Fruit fly (Drosophila melanogaster) whole organism, embryonic: ENCODE data around the gene Actn.

ENCODE experiments used
- Adf1 ChIP-seq: fragments of 200-800 bp; sonication (Bioruptor generic); IDR thresholded peaks from 2 replicates; pipeline ENCODE4 v1.3.6; 2022; ENCODE audit warnings: missing biosample characterization, missing genetic modification characterization
- CG10274 ChIP-seq: fragments of 200-800 bp; sonication (Bioruptor generic); optimal IDR thresholded peaks from 3 replicates; lab custom pipeline; 2017; ENCODE audit warnings: missing biosample characterization, mild to moderate bottlenecking, missing genetic modification characterization
- CG10366 ChIP-seq: fragments of 200-800 bp; sonication (Bioruptor generic); IDR thresholded peaks from 2 replicates; pipeline ENCODE4 v1.3.6; 2022; ENCODE audit warnings: missing biosample characterization, missing genetic modification characterization
- CG11085 ChIP-seq: fragments of 200-800 bp; sonication (Bioruptor generic); IDR thresholded peaks from 2 replicates; pipeline ENCODE4 v1.3.6; 2022; ENCODE audit warnings: missing biosample characterization, missing genetic modification characterization
- CG11504 ChIP-seq: fragments of 200-800 bp; sonication (Bioruptor generic); optimal IDR thresholded peaks from 3 replicates; lab custom pipeline; 2019; ENCODE audit warnings: missing biosample characterization, mild to moderate bottlenecking, missing genetic modification characterization, moderate library complexity
- CG13287 ChIP-seq: fragments of 200-800 bp; sonication (Bioruptor generic); IDR thresholded peaks from 2 replicates; pipeline ENCODE4 v1.3.6; 2022; ENCODE audit warnings: missing biosample characterization, missing genetic modification characterization; ENCODE audit not compliant: partially characterized antibody
- CG17186 ChIP-seq: fragments of 200-800 bp; sonication (Bioruptor generic); optimal IDR thresholded peaks from 3 replicates; lab custom pipeline; 2017; ENCODE audit warnings: missing biosample characterization, missing genetic modification reagents, missing genetic modification characterization
- CG17361 ChIP-seq: fragments of 200-800 bp; sonication (Bioruptor generic); IDR thresholded peaks from 3 replicates; pipeline ENCODE4 v1.3.6; 2022; ENCODE audit warnings: missing biosample characterization, missing genetic modification characterization
- CG17912 ChIP-seq: fragments of 200-800 bp; sonication (Bioruptor generic); optimal IDR thresholded peaks from 2 replicates; lab custom pipeline; 2018; ENCODE audit warnings: missing biosample characterization, mild to moderate bottlenecking, missing genetic modification characterization
- CG2199 ChIP-seq: fragments of 200-800 bp; sonication (Bioruptor generic); IDR thresholded peaks from 3 replicates; pipeline ENCODE4 v1.3.6; 2022; ENCODE audit warnings: missing biosample characterization, missing genetic modification characterization
- CG2202 ChIP-seq: fragments of 200-800 bp; sonication (Bioruptor generic); optimal IDR thresholded peaks from 2 replicates; lab custom pipeline; 2018; ENCODE audit warnings: missing biosample characterization, mild to moderate bottlenecking, missing genetic modification characterization
- CG34376 ChIP-seq: fragments of 200-800 bp; sonication (Bioruptor generic); optimal IDR thresholded peaks from 2 replicates; lab custom pipeline; 2018; ENCODE audit warnings: missing biosample characterization, mild to moderate bottlenecking, missing genetic modification characterization
- CG3726 ChIP-seq: fragments of 200-800 bp; sonication (Bioruptor generic); IDR thresholded peaks from 3 replicates; pipeline ENCODE4, ENCODE4 v1.3.6; 2022; ENCODE audit warnings: missing biosample characterization, missing genetic modification characterization
- CG3995 ChIP-seq: fragments of 200-800 bp; sonication (Bioruptor generic); optimal IDR thresholded peaks from 3 replicates; lab custom pipeline; 2016; ENCODE audit warnings: missing biosample characterization, missing genetic modification characterization
- CG5953 ChIP-seq: fragments of 200-800 bp; sonication (Bioruptor generic); IDR thresholded peaks from 2 replicates; pipeline ENCODE4 v1.3.6; 2022; ENCODE audit warnings: missing biosample characterization, missing genetic modification characterization
- CG6765 ChIP-seq: fragments of 200-800 bp; sonication (Bioruptor generic); optimal IDR thresholded peaks from 3 replicates; lab custom pipeline; 2017; ENCODE audit warnings: missing biosample characterization, mild to moderate bottlenecking, missing genetic modification characterization
- CG6791 ChIP-seq: fragments of 200-800 bp; sonication (Bioruptor generic); IDR thresholded peaks from 3 replicates; pipeline ENCODE4 v1.3.6; 2022; ENCODE audit warnings: missing biosample characterization, missing genetic modification characterization; ENCODE audit not compliant: partially characterized antibody
- CG7372 ChIP-seq: fragments of 200-800 bp; sonication (Bioruptor generic); IDR thresholded peaks from 2 replicates; pipeline ENCODE4 v1.3.6; 2022; ENCODE audit warnings: missing biosample characterization, missing genetic modification characterization
- CG7745 ChIP-seq: fragments of 200-800 bp; sonication (Bioruptor generic); optimal IDR thresholded peaks from 2 replicates; lab custom pipeline; 2018; ENCODE audit warnings: missing biosample characterization, mild to moderate bottlenecking, missing genetic modification characterization, moderate library complexity
- CG8290 ChIP-seq, 3 experiments: fragments of 200-800 bp; sonication (Bioruptor generic); optimal IDR thresholded peaks; 2 replicates each; lab custom pipeline; 2016 to 2019; ENCODE audit warnings: missing biosample characterization in 3 of 3, missing genetic modification characterization in 3 of 3, mild to moderate bottlenecking in 2 of 3, moderate library complexity in 1 of 3
- CHES-1-like ChIP-seq: fragments of 200-800 bp; sonication (Bioruptor generic); optimal IDR thresholded peaks from 2 replicates; lab custom pipeline; 2016; ENCODE audit warnings: missing biosample characterization, missing genetic modification characterization
- D19A ChIP-seq: fragments of 200-800 bp; optimal IDR thresholded peaks from 3 replicates; lab custom pipeline; 2019; ENCODE audit warnings: missing biosample characterization, mild to moderate bottlenecking, missing genetic modification characterization, moderate library complexity
- E2f1 ChIP-seq: fragments of 200-800 bp; sonication (Bioruptor generic); IDR thresholded peaks from 2 replicates; pipeline ENCODE4 v1.3.6; 2022; ENCODE audit warnings: missing biosample characterization, missing genetic modification characterization
- Fer3 ChIP-seq: fragments of 200-800 bp; sonication (Bioruptor generic); optimal IDR thresholded peaks from 2 replicates; lab custom pipeline; 2018; ENCODE audit warnings: missing biosample characterization, mild to moderate bottlenecking, missing genetic modification characterization, moderate library complexity
- Gsc ChIP-seq: fragments of 200-800 bp; sonication (Bioruptor generic); IDR thresholded peaks from 2 replicates; pipeline ENCODE4 v1.3.6; 2022; ENCODE audit warnings: missing biosample characterization, missing genetic modification characterization
- HmgD ChIP-seq: fragments of 200-800 bp; sonication (Bioruptor generic); optimal IDR thresholded peaks from 3 replicates; lab custom pipeline; 2016; ENCODE audit warnings: missing biosample characterization, missing genetic modification characterization
- Mad ChIP-seq: fragments of 200-800 bp; sonication (Bioruptor generic); optimal IDR thresholded peaks from 2 replicates; lab custom pipeline; 2016; ENCODE audit warnings: missing biosample characterization, missing genetic modification characterization
- Optix ChIP-seq: fragments of 200-800 bp; sonication (Bioruptor generic); IDR thresholded peaks from 3 replicates; pipeline ENCODE4 v1.3.6; 2022; ENCODE audit warnings: missing biosample characterization, missing genetic modification characterization
- Sin3A ChIP-seq: fragments of >200 bp; optimal IDR thresholded peaks from 2 replicates; lab custom pipeline; 2018
- Spps ChIP-seq: fragments of 200-800 bp; sonication (Bioruptor generic); optimal IDR thresholded peaks from 2 replicates; lab custom pipeline; 2018; ENCODE audit warnings: missing biosample characterization, mild to moderate bottlenecking, missing genetic modification characterization
- Sry-β ChIP-seq: fragments of 200-800 bp; sonication (Bioruptor generic); optimal IDR thresholded peaks from 2 replicates; lab custom pipeline; 2018; ENCODE audit warnings: missing biosample characterization, mild to moderate bottlenecking, missing genetic modification characterization, moderate library complexity
- bab2 ChIP-seq: fragments of 200-800 bp; sonication (Bioruptor generic); optimal IDR thresholded peaks from 2 replicates; lab custom pipeline; 2016; ENCODE audit warnings: missing biosample characterization, missing genetic modification characterization
- bcd ChIP-seq: fragments of 200-800 bp; sonication (Bioruptor generic); optimal IDR thresholded peaks from 2 replicates; lab custom pipeline; 2017; ENCODE audit warnings: missing biosample characterization, mild to moderate bottlenecking, missing genetic modification characterization
- bigmax ChIP-seq: fragments of 200-800 bp; sonication (Bioruptor generic); optimal IDR thresholded peaks from 2 replicates; lab custom pipeline; 2018; ENCODE audit warnings: missing biosample characterization, mild to moderate bottlenecking, missing genetic modification characterization
- cad ChIP-seq: fragments of >200 bp; optimal IDR thresholded peaks from 2 replicates; lab custom pipeline; 2017; ENCODE audit warnings: missing biosample characterization, missing genetic modification characterization
- cas ChIP-seq: fragments of 200-800 bp; sonication (Bioruptor generic); IDR thresholded peaks from 2 replicates; pipeline ENCODE4 v1.3.6; 2022; ENCODE audit warnings: missing biosample characterization, missing genetic modification characterization
- chm ChIP-seq: fragments of 200-800 bp; sonication (Bioruptor generic); IDR thresholded peaks from 2 replicates; pipeline ENCODE4 v1.3.6; 2022; ENCODE audit warnings: missing biosample characterization, missing genetic modification characterization
- fu2 ChIP-seq: fragments of 200-800 bp; sonication (Bioruptor generic); optimal IDR thresholded peaks from 2 replicates; lab custom pipeline; 2016; ENCODE audit warnings: missing biosample characterization, missing genetic modification characterization
- jing ChIP-seq: fragments of 200-800 bp; sonication (Bioruptor generic); optimal IDR thresholded peaks from 2 replicates; lab custom pipeline; 2018; ENCODE audit warnings: missing biosample characterization, mild to moderate bottlenecking, missing genetic modification characterization
- lola ChIP-seq, 3 experiments: fragments of >200 bp in 2 of 3; fragments of 200-800 bp in 1 of 3; sonication (Bioruptor generic) in 1 of 3; optimal IDR thresholded peaks; 2 replicates each; lab custom pipeline; 2017 to 2019; ENCODE audit warnings: missing biosample characterization in 3 of 3, missing genetic modification characterization in 3 of 3, mild to moderate bottlenecking in 1 of 3, moderate library complexity in 1 of 3
- nmo ChIP-seq: fragments of 200-800 bp; sonication (Bioruptor generic); optimal IDR thresholded peaks from 2 replicates; lab custom pipeline; 2018; ENCODE audit warnings: missing biosample characterization, mild to moderate bottlenecking, missing genetic modification characterization, moderate library complexity
- repo ChIP-seq: fragments of 200-800 bp; sonication (Bioruptor generic); optimal IDR thresholded peaks from 2 replicates; lab custom pipeline; 2016; ENCODE audit warnings: missing biosample characterization, missing genetic modification characterization
- shn ChIP-seq: fragments of 200-800 bp; sonication (Bioruptor generic); optimal IDR thresholded peaks from 3 replicates; lab custom pipeline; 2016; ENCODE audit warnings: missing biosample characterization, missing genetic modification characterization
- sqz ChIP-seq: fragments of 200-800 bp; sonication (Bioruptor generic); optimal IDR thresholded peaks from 3 replicates; lab custom pipeline; 2018; ENCODE audit warnings: missing biosample characterization, mild to moderate bottlenecking, missing genetic modification characterization
- stc ChIP-seq: fragments of 200-800 bp; sonication (Bioruptor generic); IDR thresholded peaks from 2 replicates; pipeline ENCODE4 v1.3.6; 2022; ENCODE audit warnings: missing biosample characterization, missing genetic modification characterization
- trem ChIP-seq: fragments of 200-800 bp; optimal IDR thresholded peaks from 3 replicates; lab custom pipeline; 2019; ENCODE audit warnings: missing biosample characterization, mild to moderate bottlenecking, missing genetic modification characterization, moderate library complexity
- vvl ChIP-seq: fragments of 200-800 bp; sonication (Bioruptor generic); IDR thresholded peaks from 2 replicates; pipeline ENCODE4 v1.3.6; 2022; ENCODE audit warnings: missing biosample characterization, missing genetic modification characterization
- zf30C ChIP-seq: fragments of 200-800 bp; sonication (Bioruptor generic); optimal IDR thresholded peaks from 3 replicates; lab custom pipeline; 2018; ENCODE audit warnings: missing biosample characterization, mild to moderate bottlenecking, missing genetic modification characterization
- zfh1 ChIP-seq: fragments of 200-800 bp; sonication (Bioruptor generic); IDR thresholded peaks from 3 replicates; pipeline ENCODE4 v1.3.6; 2022; ENCODE audit warnings: missing biosample characterization, missing genetic modification characterization

Actn gene

dm6 chrX:2050070-2050899, 8.2 kb upstream of the Actn start, which contains the start of gene moody:
Gene moody (minus strand): TSS chrX:2050120.
- TF ChIP-seq CG6765 (GFP tag; lab: Kevin White, UChicago) (peak; percentile 98), repo (peak; percentile 96), fu2 (GFP tag; lab: Kevin White, UChicago) (peak; percentile 96), Fer3 (tag; lab: Kevin White, UChicago) (peak; percentile 97), lola (GFP tag; optimal IDR thresholded peaks at IDR 0.05; lab: Kevin White, UChicago) (peak in 1 of 3 experiments; percentile 82), CG17361 (GFP tag; lab: Robert Waterston, UW) (peak; percentile 93), CG6791 (GFP tag; lab: Robert Waterston, UW) (no peak), nmo (GFP tag; lab: Kevin White, UChicago) (peak; percentile 88), jing (peak; percentile 95), CG7745 (tag; lab: Kevin White, UChicago) (peak; percentile 41), cas (GFP tag; lab: Robert Waterston, UW) (peak; percentile 98), CG17186 (GFP tag; lab: Kevin White, UChicago) (peak; percentile 80), CG2199 (peak; percentile 97), CG3726 (GFP tag; lab: Robert Waterston, UW) (peak; percentile 97), CG17912 (GFP tag; lab: Kevin White, UChicago) (peak; percentile 96), Optix (GFP tag; lab: Robert Waterston, UW) (peak; percentile 97), CHES-1-like (GFP tag; lab: Kevin White, UChicago) (peak; percentile 98), zf30C (peak; percentile 95), CG8290 (GFP tag; optimal IDR thresholded peaks at IDR 0.05; lab: Kevin White, UChicago) (peak; percentile 93), CG8290 (tag; optimal IDR thresholded peaks at IDR 0.05; lab: Kevin White, UChicago) (peak; percentile 71 to 100), zfh1 (peak; percentile 99), bab2 (GFP tag; lab: Kevin White, UChicago) (peak; percentile 98), Mad (GFP tag; lab: Kevin White, UChicago) (peak; percentile 97), shn (peak; percentile 98), CG11504 (tag; lab: Kevin White, UChicago) (peak; percentile 93), trem (tag; lab: Kevin White, UChicago) (peak; percentile 58), Adf1 (GFP tag; lab: Robert Waterston, UW) (peak; percentile 91), Sry-β (GFP tag; lab: Kevin White, UChicago) (no peak), stc (peak; percentile 95), CG5953 (GFP tag; lab: Robert Waterston, UW) (peak; percentile 98), Spps (peak; percentile 60), CG10366 (peak; percentile 99), bigmax (GFP tag; lab: Kevin White, UChicago) (peak; percentile 62), cad (no peak), CG10274 (GFP tag; lab: Kevin White, UChicago) (peak; percentile 92), CG3995 (peak; percentile 81), D19A (peak; percentile 91), CG11085 (GFP tag; lab: Robert Waterston, UW) (peak; percentile 98), CG7372 (GFP tag; lab: Robert Waterston, UW) (peak; percentile 98), HmgD (GFP tag; lab: Kevin White, UChicago) (peak; percentile 99), Gsc (GFP tag; lab: Robert Waterston, UW) (peak; percentile 93), E2f1 (GFP tag; lab: Robert Waterston, UW) (peak; percentile 98), chm (GFP tag; lab: Robert Waterston, UW) (peak; percentile 99), CG13287 (GFP tag; lab: Robert Waterston, UW) (peak; percentile 65; the same call in 1 of the 2 replicates), CG34376 (peak; percentile 99), Sin3A (lab: Kevin White, UChicago) (no peak), CG2202 (tag; lab: Kevin White, UChicago) (peak; percentile 84), bcd (peak; percentile 97), vvl (GFP tag; lab: Robert Waterston, UW) (peak; percentile 99), sqz (GFP tag; lab: Kevin White, UChicago) (peak; percentile 63)
